Fruit fly (Drosophila melanogaster) whole organism, embryonic: ENCODE measurements around the gene djl.
A peak's percentile ranks its signal among the peaks of the same experiment; 100 is the strongest.

Source experiments
- Ada2b ChIP-seq: fragments of 200-800 bp; sonication (Bioruptor generic); IDR thresholded peaks from 2 replicates; pipeline ENCODE4 v1.3.6; 2022; ENCODE audit warnings: missing biosample characterization, missing genetic modification characterization
- CG10543 ChIP-seq: fragments of 200-800 bp; sonication (Bioruptor generic); optimal IDR thresholded peaks from 3 replicates; lab custom pipeline; 2017; ENCODE audit warnings: missing biosample characterization, mild to moderate bottlenecking, missing genetic modification characterization, moderate library complexity
- CG11696 ChIP-seq: fragments of 200-800 bp; sonication (Bioruptor generic); IDR thresholded peaks from 2 replicates; pipeline ENCODE4 v1.3.6; 2022; ENCODE audit warnings: missing biosample characterization, missing genetic modification characterization
- CG14014 ChIP-seq: fragments of 200-800 bp; sonication (Bioruptor generic); IDR thresholded peaks from 2 replicates; pipeline ENCODE4 v1.3.6; 2022; ENCODE audit warnings: missing biosample characterization, missing genetic modification characterization
- CG14965 ChIP-seq: fragments of 200-800 bp; sonication (Bioruptor generic); optimal IDR thresholded peaks from 2 replicates; lab custom pipeline; 2016; ENCODE audit warnings: missing biosample characterization, missing genetic modification characterization, borderline replicate concordance
- CG15011 ChIP-seq: fragments of 200-800 bp; sonication (Bioruptor generic); optimal IDR thresholded peaks from 3 replicates; lab custom pipeline; 2018; ENCODE audit warnings: missing biosample characterization, mild to moderate bottlenecking, missing genetic modification characterization
- CG17385 ChIP-seq: fragments of 200-800 bp; sonication (Bioruptor generic); optimal IDR thresholded peaks from 3 replicates; lab custom pipeline; 2018; ENCODE audit warnings: missing biosample characterization, mild to moderate bottlenecking, missing genetic modification characterization
- CG18011 ChIP-seq: fragments of 200-800 bp; sonication (Bioruptor generic); optimal IDR thresholded peaks from 2 replicates; lab custom pipeline; 2017; ENCODE audit warnings: missing biosample characterization, missing genetic modification characterization, mild to moderate bottlenecking, moderate library complexity, missing genotype
- CG18599 ChIP-seq: fragments of 200-800 bp; sonication (Bioruptor generic); optimal IDR thresholded peaks from 3 replicates; lab custom pipeline; 2017; ENCODE audit warnings: missing biosample characterization, missing genetic modification characterization, mild to moderate bottlenecking, moderate library complexity, missing genetic modification reagents
- CG2875 ChIP-seq: fragments of 200-800 bp; sonication (Bioruptor generic); optimal IDR thresholded peaks from 2 replicates; lab custom pipeline; 2017; ENCODE audit warnings: missing biosample characterization, mild to moderate bottlenecking, missing genetic modification characterization, missing genetic modification reagents
- CG34422 ChIP-seq: fragments of 200-800 bp; sonication (Bioruptor generic); IDR thresholded peaks from 3 replicates; pipeline ENCODE4 v1.3.6; 2022; ENCODE audit warnings: missing biosample characterization, missing genetic modification characterization
- CG3847 ChIP-seq: fragments of 200-800 bp; sonication (Bioruptor generic); IDR thresholded peaks from 2 replicates; pipeline ENCODE4 v1.3.6; 2022; ENCODE audit warnings: missing biosample characterization, missing genetic modification characterization
- CG42726 ChIP-seq: fragments of 200-800 bp; sonication (Bioruptor generic); IDR thresholded peaks from 2 replicates; pipeline ENCODE4 v1.3.6; 2022; ENCODE audit warnings: missing biosample characterization, missing genetic modification characterization; ENCODE audit not compliant: partially characterized antibody
- CG4424 ChIP-seq: fragments of 200-800 bp; sonication (Bioruptor generic); optimal IDR thresholded peaks from 3 replicates; lab custom pipeline; 2016; ENCODE audit warnings: missing biosample characterization, missing genetic modification characterization
- CG4820 ChIP-seq: fragments of 200-800 bp; sonication (Bioruptor generic); optimal IDR thresholded peaks from 3 replicates; lab custom pipeline; 2016; ENCODE audit warnings: missing biosample characterization, missing genetic modification characterization
- CG6813 ChIP-seq: fragments of 200-800 bp; sonication (Bioruptor generic); optimal IDR thresholded peaks from 2 replicates; lab custom pipeline; 2017; ENCODE audit warnings: missing biosample characterization, missing genetic modification characterization, mild to moderate bottlenecking, moderate library complexity, missing genetic modification reagents
- CG7839 ChIP-seq: fragments of 200-800 bp; sonication (Bioruptor generic); optimal IDR thresholded peaks from 3 replicates; lab custom pipeline; 2018; ENCODE audit warnings: missing biosample characterization, mild to moderate bottlenecking, missing genetic modification characterization, moderate library complexity
- CG9727 ChIP-seq: fragments of 200-800 bp; sonication (Bioruptor generic); optimal IDR thresholded peaks from 3 replicates; lab custom pipeline; 2017; ENCODE audit warnings: missing biosample characterization, mild to moderate bottlenecking, missing genetic modification characterization
- CG9876 ChIP-seq: fragments of 200-800 bp; sonication (Bioruptor generic); optimal IDR thresholded peaks from 2 replicates; lab custom pipeline; 2016; ENCODE audit warnings: missing biosample characterization, missing genetic modification characterization
- CkIIα-i1 ChIP-seq: fragments of 200-800 bp; sonication (Bioruptor generic); IDR thresholded peaks from 2 replicates; pipeline ENCODE4 v1.3.6; 2022; ENCODE audit warnings: missing biosample characterization, missing genetic modification characterization
- Dbx ChIP-seq: fragments of 200-800 bp; sonication (Bioruptor generic); IDR thresholded peaks from 3 replicates; pipeline ENCODE4 v1.3.6; 2022; ENCODE audit warnings: missing biosample characterization, missing genetic modification characterization
- Ets65A ChIP-seq: fragments of 200-800 bp; sonication (Bioruptor generic); peaks from one replicate; lab custom pipeline; 2016; ENCODE audit warnings: missing biosample characterization, missing genetic modification characterization
- HLH54F ChIP-seq: fragments of 200-800 bp; sonication (Bioruptor generic); optimal IDR thresholded peaks from 3 replicates; lab custom pipeline; 2016; ENCODE audit warnings: missing biosample characterization, missing genetic modification characterization
- Hey ChIP-seq: fragments of 200-800 bp; sonication (Bioruptor generic); optimal IDR thresholded peaks from 3 replicates; lab custom pipeline; 2018; ENCODE audit warnings: missing biosample characterization, mild to moderate bottlenecking, missing genetic modification characterization
- Hmr ChIP-seq: fragments of 200-800 bp; sonication (Bioruptor generic); optimal IDR thresholded peaks from 3 replicates; lab custom pipeline; 2017; ENCODE audit warnings: mild to moderate bottlenecking, missing biosample characterization, missing genetic modification reagents, missing genetic modification characterization
- MTF-1 ChIP-seq: fragments of 200-800 bp; sonication (Bioruptor generic); optimal IDR thresholded peaks from 2 replicates; lab custom pipeline; 2018; ENCODE audit warnings: missing biosample characterization, mild to moderate bottlenecking, missing genetic modification characterization, borderline replicate concordance
- Med ChIP-seq: fragments of 200-800 bp; sonication (Bioruptor generic); peaks from one replicate; lab custom pipeline; 2016; ENCODE audit warnings: missing biosample characterization, missing genetic modification characterization, mild to moderate bottlenecking, inconsistent platforms, moderate library complexity
- Opbp ChIP-seq: fragments of 200-800 bp; sonication (Bioruptor generic); IDR thresholded peaks from 3 replicates; pipeline ENCODE4 v1.3.6; 2022; ENCODE audit warnings: missing biosample characterization, missing genetic modification characterization; ENCODE audit not compliant: partially characterized antibody
- Pdp1 ChIP-seq, 2 experiments: fragments of 200-800 bp; sonication (Bioruptor generic); optimal IDR thresholded peaks; 3 replicates each; lab custom pipeline; 2016; ENCODE audit warnings: missing biosample characterization in 2 of 2, missing genetic modification characterization in 2 of 2, mild to moderate bottlenecking in 1 of 2, moderate library complexity in 1 of 2
- TFAM ChIP-seq: fragments of 200-800 bp; sonication (Bioruptor generic); optimal IDR thresholded peaks from 2 replicates; lab custom pipeline; 2017; ENCODE audit warnings: missing biosample characterization, missing genetic modification characterization, inconsistent platforms
- ase ChIP-seq: fragments of 200-800 bp; sonication (Bioruptor generic); IDR thresholded peaks from 3 replicates; pipeline ENCODE4 v1.3.6; 2022; ENCODE audit warnings: missing biosample characterization, missing genetic modification characterization
- bab2 ChIP-seq: fragments of 200-800 bp; sonication (Bioruptor generic); optimal IDR thresholded peaks from 2 replicates; lab custom pipeline; 2016; ENCODE audit warnings: missing biosample characterization, missing genetic modification characterization
- bowl ChIP-seq: fragments of 200-800 bp; sonication (Bioruptor generic); IDR thresholded peaks from 2 replicates; pipeline ENCODE4 v1.3.6; 2022; ENCODE audit warnings: missing biosample characterization, missing genetic modification characterization
- cad ChIP-seq: fragments of >200 bp; optimal IDR thresholded peaks from 2 replicates; lab custom pipeline; 2017; ENCODE audit warnings: missing biosample characterization, missing genetic modification characterization
- da ChIP-seq: fragments of 200-800 bp; sonication (Bioruptor generic); optimal IDR thresholded peaks from 2 replicates; lab custom pipeline; 2016; ENCODE audit warnings: missing biosample characterization, missing genetic modification characterization
- emc ChIP-seq: fragments of 200-800 bp; sonication (Bioruptor generic); optimal IDR thresholded peaks from 2 replicates; lab custom pipeline; 2016; ENCODE audit warnings: missing biosample characterization, missing genetic modification characterization
- jumu ChIP-seq: fragments of 200-800 bp; sonication (Bioruptor generic); optimal IDR thresholded peaks from 3 replicates; lab custom pipeline; 2016; ENCODE audit warnings: missing biosample characterization, missing genetic modification characterization
- lilli ChIP-seq: fragments of 200-800 bp; sonication (Bioruptor generic); optimal IDR thresholded peaks from 3 replicates; lab custom pipeline; 2016; ENCODE audit warnings: missing biosample characterization, missing genetic modification characterization
- lmd ChIP-seq: fragments of 200-800 bp; sonication (Bioruptor generic); IDR thresholded peaks from 2 replicates; pipeline ENCODE4 v1.3.6; 2022; ENCODE audit warnings: missing biosample characterization, missing genetic modification characterization
- maf-S ChIP-seq: fragments of 200-800 bp; sonication (Bioruptor generic); optimal IDR thresholded peaks from 2 replicates; lab custom pipeline; 2016; ENCODE audit warnings: missing biosample characterization, missing genetic modification characterization
- mirr ChIP-seq: fragments of 200-800 bp; sonication (Bioruptor generic); optimal IDR thresholded peaks from 3 replicates; lab custom pipeline; 2018; ENCODE audit warnings: missing biosample characterization, mild to moderate bottlenecking, missing genetic modification characterization
- onecut ChIP-seq: fragments of 200-800 bp; sonication (Bioruptor generic); IDR thresholded peaks from 2 replicates; pipeline ENCODE4 v1.3.6; 2022; ENCODE audit warnings: missing biosample characterization, missing genetic modification characterization
- pho ChIP-seq: fragments of 200-800 bp; sonication (Bioruptor generic); optimal IDR thresholded peaks from 2 replicates; lab custom pipeline; 2016; ENCODE audit warnings: missing biosample characterization, missing genetic modification characterization
- prd ChIP-seq, 3 experiments: fragments of >200 bp in 2 of 3; fragments of 200-800 bp in 1 of 3; sonication (Bioruptor generic) in 1 of 3; optimal IDR thresholded peaks in 2 of 3; IDR thresholded peaks in 1 of 3; 2 replicates in 2 of 3; 3 replicates in 1 of 3; pipeline versions ENCODE4 v1.3.6 to Lab custom; 2017 to 2022; ENCODE audit warnings: missing biosample characterization in 1 of 3, missing genetic modification characterization in 1 of 3
- pum ChIP-seq: fragments of 200-800 bp; sonication (Bioruptor generic); optimal IDR thresholded peaks from 2 replicates; lab custom pipeline; 2016; ENCODE audit warnings: missing biosample characterization, missing genetic modification characterization
- run ChIP-seq: fragments of 200-800 bp; sonication (Bioruptor generic); optimal IDR thresholded peaks from 3 replicates; lab custom pipeline; 2018; ENCODE audit warnings: missing biosample characterization, mild to moderate bottlenecking, missing genetic modification characterization
- sisA ChIP-seq: fragments of 200-800 bp; sonication (Bioruptor generic); IDR thresholded peaks from 2 replicates; pipeline ENCODE4 v1.3.6; 2022; ENCODE audit warnings: missing biosample characterization, missing genetic modification characterization
- sug ChIP-seq: fragments of 200-800 bp; optimal IDR thresholded peaks from 2 replicates; lab custom pipeline; 2019; ENCODE audit warnings: missing biosample characterization, mild to moderate bottlenecking, missing genetic modification characterization, moderate library complexity
- tna ChIP-seq: fragments of 200-800 bp; sonication (Bioruptor generic); IDR thresholded peaks from 2 replicates; pipeline ENCODE4 v1.3.6; 2022; ENCODE audit warnings: missing biosample characterization, missing genetic modification characterization; ENCODE audit not compliant: partially characterized antibody
- unc-4 ChIP-seq: fragments of 200-800 bp; sonication (Bioruptor generic); IDR thresholded peaks from 2 replicates; pipeline ENCODE4 v1.3.6; 2022; ENCODE audit warnings: missing biosample characterization, missing genetic modification characterization; ENCODE audit not compliant: partially characterized antibody
- wor ChIP-seq: fragments of 200-800 bp; sonication (Bioruptor generic); IDR thresholded peaks from 2 replicates; pipeline ENCODE4 v1.3.6; 2022; ENCODE audit warnings: missing biosample characterization, missing genetic modification characterization

Gene djl

DNA sequence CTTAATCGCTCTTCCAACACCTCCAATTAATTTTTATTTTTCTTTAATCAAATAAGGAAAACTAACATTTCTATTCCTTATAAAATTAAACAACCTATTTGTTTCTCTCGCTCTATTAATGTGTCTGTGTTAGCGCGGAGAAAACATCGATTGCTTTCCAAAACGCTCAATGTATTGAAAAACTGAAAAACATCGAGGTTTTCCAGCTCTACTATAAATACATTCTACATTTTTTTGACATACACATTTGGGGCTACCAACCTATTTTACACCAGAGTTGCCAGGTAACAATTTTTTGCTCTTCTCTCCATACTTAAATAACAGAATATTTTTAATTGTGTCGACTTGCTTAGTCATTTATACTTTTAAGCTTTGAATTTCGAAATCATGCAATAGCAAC, 31.3 kb downstream of the djl start (continued):
- no peak for TF ChIP-seq prd (optimal IDR thresholded peaks at IDR 0.05; lab: Kevin White, UChicago)
- no peak for TF ChIP-seq prd (GFP tag; IDR thresholded peaks at IDR 0.05; lab: Robert Waterston, UW)
- TF ChIP-seq CG17385 (GFP tag; lab: Kevin White, UChicago) = no peak
- TF ChIP-seq CG9727 (GFP tag; lab: Kevin White, UChicago) = no peak
- no peak for TF ChIP-seq cad (GFP tag; lab: Kevin White, UChicago)
- TF ChIP-seq mirr (GFP tag; lab: Kevin White, UChicago) = no peak
- TF ChIP-seq pho (GFP tag; lab: Kevin White, UChicago) = no peak
- TF ChIP-seq CG18011 (GFP tag; lab: Kevin White, UChicago) = no peak
- no peak for TF ChIP-seq CkIIα-i1
- TF ChIP-seq CG4424 (GFP tag; lab: Kevin White, UChicago) = peak; percentile 1
- no peak for TF ChIP-seq pum (GFP tag; lab: Kevin White, UChicago)
- no peak for TF ChIP-seq CG10543 (GFP tag; lab: Kevin White, UChicago)
- TF ChIP-seq Med (GFP tag; lab: Kevin White, UChicago) = peak; percentile 83
- peak; percentile 20; the same call in 1 of the 3 replicates for TF ChIP-seq CG34422 (GFP tag; lab: Robert Waterston, UW)
- TF ChIP-seq CG14014 = no peak
- TF ChIP-seq CG15011 (GFP tag; lab: Kevin White, UChicago) = no peak
- no peak for TF ChIP-seq Ada2b
- TF ChIP-seq emc (GFP tag; lab: Kevin White, UChicago) = no peak
- no peak for TF ChIP-seq CG11696 (GFP tag; lab: Robert Waterston, UW)
- no peak for TF ChIP-seq Dbx (GFP tag; lab: Robert Waterston, UW)
- TF ChIP-seq bowl (GFP tag; lab: Robert Waterston, UW) = no peak
- peak; percentile 43 for TF ChIP-seq CG3847 (GFP tag; lab: Robert Waterston, UW)
- no peak for TF ChIP-seq MTF-1 (GFP tag; lab: Kevin White, UChicago)
- no peak for TF ChIP-seq CG9876 (GFP tag; lab: Kevin White, UChicago)
- no peak for TF ChIP-seq CG14965 (GFP tag; lab: Kevin White, UChicago)
- TF ChIP-seq HLH54F (GFP tag; lab: Kevin White, UChicago) = peak; percentile 24
- TF ChIP-seq Hmr (GFP tag; lab: Kevin White, UChicago) = peak; percentile 26
- TF ChIP-seq lmd = no peak
- TF ChIP-seq CG18599 (GFP tag; lab: Kevin White, UChicago) = no peak
- TF ChIP-seq bab2 (GFP tag; lab: Kevin White, UChicago) = peak; percentile 12
- no peak for TF ChIP-seq CG6813 (GFP tag; lab: Kevin White, UChicago)
- TF ChIP-seq Ets65A (GFP tag; lab: Kevin White, UChicago) = no peak
- no peak for TF ChIP-seq CG4820 (GFP tag; lab: Kevin White, UChicago)
- no peak for TF ChIP-seq run (tag; lab: Kevin White, UChicago)
- TF ChIP-seq onecut (GFP tag; lab: Robert Waterston, UW) = no peak
- no peak for TF ChIP-seq ase (GFP tag; lab: Robert Waterston, UW)
- TF ChIP-seq lilli (GFP tag; lab: Kevin White, UChicago) = peak; percentile 59
- TF ChIP-seq sisA = no peak
- no peak for TF ChIP-seq wor
- TF ChIP-seq CG2875 = no peak
- peak; percentile 59; the same call in 1 of the 2 replicates for TF ChIP-seq CG42726 (GFP tag; lab: Robert Waterston, UW)
- peak; percentile 36 for TF ChIP-seq sug
- peak; percentile 86 for TF ChIP-seq Opbp (GFP tag; lab: Robert Waterston, UW)
- peak; percentile 5 to 66 for TF ChIP-seq Pdp1 (GFP tag; optimal IDR thresholded peaks at IDR 0.05; lab: Kevin White, UChicago)
- TF ChIP-seq Hey = no peak
- TF ChIP-seq unc-4 = peak; percentile 69
- no peak for TF ChIP-seq maf-S
- 0 out of 2 replicates have a peak, but pooled peaks have one; percentile 11 for TF ChIP-seq tna
- TF ChIP-seq jumu = peak; percentile 10
- no peak for TF ChIP-seq CG7839 (tag; lab: Kevin White, UChicago)
- no peak for TF ChIP-seq da (GFP tag; lab: Kevin White, UChicago)
- TF ChIP-seq TFAM = no peak
